Fruit fly (Drosophila melanogaster) whole organism, wandering third instar larva: ENCODE results near the gene CG31643.

Experiments
- Abd-B ChIP-seq: fragments of >200 bp; optimal IDR thresholded peaks from 2 replicates; lab custom pipeline; 2017; ENCODE audit warnings: missing biosample characterization, missing genetic modification characterization
- Dfd ChIP-seq: fragments of >200 bp; optimal IDR thresholded peaks from 2 replicates; lab custom pipeline; 2017; ENCODE audit warnings: missing biosample characterization, missing genetic modification characterization
- HLH106 ChIP-seq: fragments of 200-800 bp; optimal IDR thresholded peaks from 3 replicates; lab custom pipeline; 2019; ENCODE audit warnings: missing biosample characterization, mild to moderate bottlenecking, missing genetic modification characterization, moderate library complexity
- Rel ChIP-seq, 2 experiments: fragments of 200-800 bp; sonication (Bioruptor generic) in 1 of 2; optimal IDR thresholded peaks; 2 replicates in 1 of 2; 3 replicates in 1 of 2; lab custom pipeline; 2016 to 2019; ENCODE audit warnings: mild to moderate bottlenecking in 2 of 2, missing biosample characterization in 2 of 2, missing genetic modification characterization in 2 of 2, moderate library complexity in 1 of 2
- dsf ChIP-seq: sonication (Bioruptor generic); optimal IDR thresholded peaks from 2 replicates; lab custom pipeline; 2016; ENCODE audit warnings: missing biosample characterization, missing genetic modification characterization, borderline replicate concordance
- lola ChIP-seq: fragments of >200 bp; optimal IDR thresholded peaks from 2 replicates; lab custom pipeline; 2017; ENCODE audit warnings: missing biosample characterization, missing genetic modification characterization

DNA sequence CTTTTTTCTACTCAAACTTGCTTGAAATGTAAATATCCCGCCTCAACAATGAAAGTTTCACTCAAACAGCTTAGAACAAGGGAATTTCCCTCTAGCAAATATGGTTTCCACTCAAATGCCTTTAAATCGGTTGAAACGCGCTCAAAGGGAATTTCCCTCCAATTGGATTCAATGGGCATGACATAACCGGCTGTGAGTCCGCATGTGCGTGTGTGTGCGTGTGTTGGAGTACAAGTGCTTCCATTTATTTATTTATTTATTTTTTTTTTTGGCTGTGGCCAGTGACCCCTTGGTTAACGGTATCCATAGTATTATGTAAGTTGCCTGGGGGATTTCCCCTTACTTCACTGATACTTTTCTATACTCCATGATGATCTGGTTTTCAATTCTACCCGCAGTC lies 38.2 kb downstream of the CG31643 start:
- no peak for TF ChIP-seq Abd-B (GFP tag; lab: Kevin White, UChicago)
- TF ChIP-seq lola (GFP tag; lab: Kevin White, UChicago): no peak
- no peak for TF ChIP-seq dsf (GFP tag; lab: Kevin White, UChicago)
- TF ChIP-seq Rel (GFP tag; optimal IDR thresholded peaks at IDR 0.05; lab: Kevin White, UChicago): no peak
- TF ChIP-seq Rel (tag; optimal IDR thresholded peaks at IDR 0.05; lab: Kevin White, UChicago): peak; percentile 69
- no peak for TF ChIP-seq HLH106 (tag; lab: Kevin White, UChicago)
- TF ChIP-seq Dfd (GFP tag; lab: Kevin White, UChicago): no peak
